Worm (Caenorhabditis elegans): Measurements from ENCODE around the gene F08D12.15.

The F08D12.15 gene

DNA sequence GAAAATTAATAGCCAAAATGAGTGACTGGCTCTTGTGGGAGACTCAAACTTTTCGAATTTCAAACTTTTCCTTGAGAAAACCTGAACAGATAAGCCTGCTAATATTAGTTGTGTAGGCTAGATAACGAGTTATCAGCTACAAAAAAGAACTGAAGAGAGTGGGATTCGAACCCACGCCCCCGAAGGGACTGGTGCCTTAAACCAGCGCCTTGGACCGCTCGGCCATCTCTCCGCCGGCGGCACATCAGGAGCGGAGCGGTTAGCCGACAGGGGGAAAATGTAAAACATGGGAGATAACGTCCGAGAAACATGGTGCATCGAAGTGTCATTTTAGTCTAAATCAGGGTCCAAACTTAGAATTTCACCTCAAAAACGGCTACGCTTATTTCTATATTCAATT is 30.8 kb upstream of the F08D12.15 start (continued):
- no peak for TF ChIP-seq ZK185.1 (tag; optimal IDR thresholded peaks at IDR 0.05; ENCODE audit: poor library complexity, severe bottlenecking)
- no peak for TF ChIP-seq fkh-3 (tag; optimal IDR thresholded peaks at IDR 0.05)
- no peak for TF ChIP-seq nfya-2 (GFP tag; IDR thresholded peaks at IDR 0.05)
- peak; percentile 52; the same call in 1 of the 2 replicates for TF ChIP-seq mcd-1 (GFP tag; IDR thresholded peaks at IDR 0.05)
- TF ChIP-seq repo-1 (tag; optimal IDR thresholded peaks at IDR 0.05): no peak
- no peak for TF ChIP-seq ztf-28 (GFP tag; IDR thresholded peaks at IDR 0.05)
- TF ChIP-seq dpl-1 (GFP tag; optimal IDR thresholded peaks at IDR 0.05): no peak
- no peak for TF ChIP-seq Y53G8AR.9 (GFP tag; conservative IDR thresholded peaks at IDR 0.05)
- peak; percentile 14 for TF ChIP-seq ztf-18 (tag; optimal IDR thresholded peaks at IDR 0.05)
- TF ChIP-seq attf-5 (GFP tag; optimal IDR thresholded peaks at IDR 0.05): no peak
- TF ChIP-seq rcor-1 (GFP tag; IDR thresholded peaks at IDR 0.05): no peak
- no peak for TF ChIP-seq egl-44 (GFP tag; IDR thresholded peaks at IDR 0.05)
- TF ChIP-seq let-526 (GFP tag; IDR thresholded peaks at IDR 0.05): no peak
- no peak for TF ChIP-seq lag-1 (GFP tag; IDR thresholded peaks at IDR 0.05)
- no peak for TF ChIP-seq ztf-3 (GFP tag; optimal IDR thresholded peaks at IDR 0.05)
- TF ChIP-seq aptf-3 (GFP tag; IDR thresholded peaks at IDR 0.05): no peak
- no peak for TF ChIP-seq T07F8.4 (tag; optimal IDR thresholded peaks at IDR 0.05)
- TF ChIP-seq ceh-79 (tag; optimal IDR thresholded peaks at IDR 0.05): no peak
- TF ChIP-seq ceh-100 (GFP tag; IDR thresholded peaks at IDR 0.05): no peak
- TF ChIP-seq ama-1 (optimal IDR thresholded peaks at IDR 0.05): no peak
- TF ChIP-seq ama-1 (GFP tag; optimal IDR thresholded peaks at IDR 0.05): no peak
- no peak for TF ChIP-seq F37B4.10 (GFP tag; IDR thresholded peaks at IDR 0.05)
- TF ChIP-seq B0336.3 (GFP tag; IDR thresholded peaks at IDR 0.05): no peak
- TF ChIP-seq hlh-12 (tag; optimal IDR thresholded peaks at IDR 0.05): no peak
- TF ChIP-seq F52B5.7 (tag; optimal IDR thresholded peaks at IDR 0.05): no peak

DNA sequence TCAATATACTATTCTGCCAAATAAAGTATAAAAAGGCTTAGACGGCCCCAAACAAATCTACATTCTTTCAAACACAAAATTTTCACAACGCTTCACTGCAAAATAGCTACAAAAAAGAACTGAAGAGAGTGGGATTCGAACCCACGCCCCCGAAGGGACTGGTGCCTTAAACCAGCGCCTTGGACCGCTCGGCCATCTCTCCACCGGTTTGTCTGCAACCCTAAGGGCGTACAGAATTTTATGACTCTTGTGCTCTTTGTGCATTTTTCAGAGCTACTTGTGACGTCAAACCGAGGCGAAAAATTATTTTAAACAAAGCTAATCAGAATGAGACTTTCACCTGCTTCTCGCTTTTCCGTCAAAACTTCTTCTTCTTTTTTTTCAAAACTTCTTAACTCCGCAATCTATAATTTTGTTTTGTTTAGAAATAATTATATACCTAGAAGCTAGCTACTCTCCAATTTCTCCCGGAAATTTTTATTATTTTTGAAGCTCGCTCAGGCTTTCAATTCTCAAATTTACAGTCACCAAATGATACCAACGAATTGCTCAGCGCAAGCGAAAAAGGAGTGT is 30.2 kb upstream of the F08D12.15 start, which contains the start of gene T05A8.8:
T05A8.8 (plus strand) TSS at position 523 of the 573 bp plus-strand sequence.
- TF ChIP-seq rpc-1 (optimal IDR thresholded peaks at IDR 0.05) (peak; percentile 48), rpc-1 (tag; optimal IDR thresholded peaks at IDR 0.05) (peak; percentile 74), tbp1 (GFP tag; optimal IDR thresholded peaks at IDR 0.05) (peak; percentile 86), F57C9.4 (tag; optimal IDR thresholded peaks at IDR 0.05) (no peak), F52B5.7 (tag; optimal IDR thresholded peaks at IDR 0.05) (no peak), D2030.7 (GFP tag; IDR thresholded peaks at IDR 0.05) (peak; percentile 45), lin-26 (GFP tag; IDR thresholded peaks at IDR 0.05) (peak; percentile 50; the same call in 1 of the 2 replicates), hsf-1 (GFP tag; IDR thresholded peaks at IDR 0.05) (0 out of 2 replicates have a peak, but pooled peaks have one; percentile 15), hmg-1.2 (GFP tag; IDR thresholded peaks at IDR 0.05) (peak; percentile 23; the same call in 1 of the 2 replicates), snpc-3.4 (tag; optimal IDR thresholded peaks at IDR 0.05) (no peak), madf-6 (GFP tag; IDR thresholded peaks at IDR 0.05) (peak; percentile 32; the same call in 1 of the 2 replicates), nhr-120 (GFP tag; IDR thresholded peaks at IDR 0.05) (0 out of 2 replicates have a peak, but pooled peaks have one; percentile 40), chd-7 (tag; optimal IDR thresholded peaks at IDR 0.05) (no peak), lag-1 (GFP tag; IDR thresholded peaks at IDR 0.05) (no peak), nfyb-1 (GFP tag; IDR thresholded peaks at IDR 0.05) (0 out of 2 replicates have a peak, but pooled peaks have one; percentile 14), lin-35 (GFP tag; optimal IDR thresholded peaks at IDR 0.05) (no peak)

Measured in whole organism, young adult.